Fruit fly (Drosophila melanogaster) whole organism, embryonic: ENCODE results near the gene MFS18.

Experiments
- CG10565 ChIP-seq: fragments of 200-800 bp; sonication (Bioruptor generic); optimal IDR thresholded peaks from 3 replicates; lab custom pipeline; 2016; ENCODE audit warnings: missing biosample characterization, mild to moderate bottlenecking, missing genetic modification characterization
- CG13123 ChIP-seq: fragments of 200-800 bp; sonication (Bioruptor generic); optimal IDR thresholded peaks from 2 replicates; lab custom pipeline; 2016; ENCODE audit warnings: missing biosample characterization, missing genetic modification characterization
- CG15479 ChIP-seq: fragments of 200-800 bp; sonication (Bioruptor generic); optimal IDR thresholded peaks from 3 replicates; lab custom pipeline; 2019; ENCODE audit warnings: missing biosample characterization, mild to moderate bottlenecking, missing genetic modification characterization, moderate library complexity
- CG17612 ChIP-seq: fragments of 200-800 bp; sonication (Bioruptor generic); IDR thresholded peaks from 2 replicates; pipeline ENCODE4 v1.3.6; 2022; ENCODE audit warnings: missing biosample characterization, missing genetic modification characterization
- CG17829 ChIP-seq: fragments of 200-800 bp; optimal IDR thresholded peaks from 2 replicates; lab custom pipeline; 2019; ENCODE audit warnings: missing biosample characterization, mild to moderate bottlenecking, missing genetic modification characterization, moderate library complexity
- CG18599 ChIP-seq: fragments of 200-800 bp; sonication (Bioruptor generic); optimal IDR thresholded peaks from 3 replicates; lab custom pipeline; 2017; ENCODE audit warnings: missing biosample characterization, missing genetic modification characterization, mild to moderate bottlenecking, moderate library complexity, missing genetic modification reagents
- CG2889 ChIP-seq: fragments of 200-800 bp; sonication (Bioruptor generic); IDR thresholded peaks from 3 replicates; pipeline ENCODE4 v1.3.6; 2022; ENCODE audit warnings: missing biosample characterization, missing genetic modification characterization
- CG31365 ChIP-seq: fragments of 200-800 bp; sonication (Bioruptor generic); optimal IDR thresholded peaks from 2 replicates; lab custom pipeline; 2018; ENCODE audit warnings: missing biosample characterization, mild to moderate bottlenecking, missing genetic modification characterization
- CG31441 ChIP-seq: fragments of 200-800 bp; sonication (Bioruptor generic); IDR thresholded peaks from 2 replicates; pipeline ENCODE4 v1.3.6; 2022; ENCODE audit warnings: missing biosample characterization, missing genetic modification characterization
- CG32532 ChIP-seq: fragments of 200-800 bp; sonication (Bioruptor generic); IDR thresholded peaks from 2 replicates; pipeline ENCODE4 v1.3.6; 2022; ENCODE audit warnings: missing biosample characterization, missing genetic modification characterization
- CG3281 ChIP-seq: fragments of 200-800 bp; sonication (Bioruptor generic); optimal IDR thresholded peaks from 3 replicates; lab custom pipeline; 2017; ENCODE audit warnings: missing biosample characterization, mild to moderate bottlenecking, missing genetic modification characterization
- CG4820 ChIP-seq: fragments of 200-800 bp; sonication (Bioruptor generic); optimal IDR thresholded peaks from 3 replicates; lab custom pipeline; 2016; ENCODE audit warnings: missing biosample characterization, missing genetic modification characterization
- CG6791 ChIP-seq: fragments of 200-800 bp; sonication (Bioruptor generic); IDR thresholded peaks from 3 replicates; pipeline ENCODE4 v1.3.6; 2022; ENCODE audit warnings: missing biosample characterization, missing genetic modification characterization; ENCODE audit not compliant: partially characterized antibody
- CG7271 ChIP-seq: fragments of 200-800 bp; sonication (Bioruptor generic); optimal IDR thresholded peaks from 2 replicates; lab custom pipeline; 2018; ENCODE audit warnings: missing biosample characterization, mild to moderate bottlenecking, missing genetic modification characterization, moderate library complexity
- CG8290 ChIP-seq, 3 experiments: fragments of 200-800 bp; sonication (Bioruptor generic); optimal IDR thresholded peaks; 2 replicates each; lab custom pipeline; 2016 to 2019; ENCODE audit warnings: missing biosample characterization in 3 of 3, missing genetic modification characterization in 3 of 3, mild to moderate bottlenecking in 2 of 3, moderate library complexity in 1 of 3
- CrebB ChIP-seq: fragments of 200-800 bp; sonication (Bioruptor generic); optimal IDR thresholded peaks from 3 replicates; lab custom pipeline; 2018; ENCODE audit warnings: missing biosample characterization, mild to moderate bottlenecking, missing genetic modification characterization
- D ChIP-seq, 2 experiments: fragments of 200-800 bp in 1 of 2; fragments of >200 bp in 1 of 2; sonication (Bioruptor generic) in 1 of 2; optimal IDR thresholded peaks; 2 replicates in 1 of 2; 3 replicates in 1 of 2; lab custom pipeline; 2017; ENCODE audit warnings: mild to moderate bottlenecking in 1 of 2, missing biosample characterization in 1 of 2, missing genetic modification characterization in 1 of 2, missing genetic modification reagents in 1 of 2
- Dek ChIP-seq: fragments of 200-800 bp; sonication (Bioruptor generic); optimal IDR thresholded peaks from 3 replicates; lab custom pipeline; 2019; ENCODE audit warnings: missing biosample characterization, mild to moderate bottlenecking, missing genetic modification characterization, moderate library complexity
- Ets65A ChIP-seq: fragments of 200-800 bp; sonication (Bioruptor generic); peaks from one replicate; lab custom pipeline; 2016; ENCODE audit warnings: missing biosample characterization, missing genetic modification characterization
- HmgD ChIP-seq: fragments of 200-800 bp; sonication (Bioruptor generic); optimal IDR thresholded peaks from 3 replicates; lab custom pipeline; 2016; ENCODE audit warnings: missing biosample characterization, missing genetic modification characterization
- Hmr ChIP-seq: fragments of 200-800 bp; sonication (Bioruptor generic); optimal IDR thresholded peaks from 3 replicates; lab custom pipeline; 2017; ENCODE audit warnings: mild to moderate bottlenecking, missing biosample characterization, missing genetic modification reagents, missing genetic modification characterization
- Lim3 ChIP-seq: fragments of 200-800 bp; sonication (Bioruptor generic); IDR thresholded peaks from 2 replicates; pipeline ENCODE4 v1.3.6; 2022; ENCODE audit warnings: missing biosample characterization, missing genetic modification characterization
- Med ChIP-seq: fragments of 200-800 bp; sonication (Bioruptor generic); peaks from one replicate; lab custom pipeline; 2016; ENCODE audit warnings: missing biosample characterization, missing genetic modification characterization, mild to moderate bottlenecking, inconsistent platforms, moderate library complexity
- NK7.1 ChIP-seq: fragments of 200-800 bp; sonication (Bioruptor generic); optimal IDR thresholded peaks from 3 replicates; lab custom pipeline; 2016; ENCODE audit warnings: missing biosample characterization, missing genetic modification characterization
- Poxn ChIP-seq: fragments of 200-800 bp; sonication (Bioruptor generic); IDR thresholded peaks from 2 replicates; pipeline ENCODE4 v1.3.6; 2022; ENCODE audit warnings: missing biosample characterization, missing genetic modification characterization
- Ptx1 ChIP-seq: fragments of 200-800 bp; sonication (Bioruptor generic); IDR thresholded peaks from 2 replicates; pipeline ENCODE4 v1.3.6; 2022; ENCODE audit warnings: missing biosample characterization, missing genetic modification characterization
- Sox100B ChIP-seq: fragments of 200-800 bp; sonication (Bioruptor generic); optimal IDR thresholded peaks from 3 replicates; lab custom pipeline; 2018; ENCODE audit warnings: missing biosample characterization, mild to moderate bottlenecking, missing genetic modification characterization
- Ssrp ChIP-seq: fragments of 200-800 bp; sonication (Bioruptor generic); optimal IDR thresholded peaks from 2 replicates; lab custom pipeline; 2018; ENCODE audit warnings: missing biosample characterization, mild to moderate bottlenecking, missing genetic modification characterization, moderate library complexity
- TFAM ChIP-seq: fragments of 200-800 bp; sonication (Bioruptor generic); optimal IDR thresholded peaks from 2 replicates; lab custom pipeline; 2017; ENCODE audit warnings: missing biosample characterization, missing genetic modification characterization, inconsistent platforms
- ash1 ChIP-seq: fragments of 200-800 bp; sonication (Bioruptor generic); optimal IDR thresholded peaks from 2 replicates; lab custom pipeline; 2018; ENCODE audit warnings: missing biosample characterization, mild to moderate bottlenecking, missing genetic modification characterization
- az2 ChIP-seq: fragments of 200-800 bp; sonication (Bioruptor generic); optimal IDR thresholded peaks from 3 replicates; lab custom pipeline; 2016; ENCODE audit warnings: missing biosample characterization, missing genetic modification characterization
- bcd ChIP-seq: fragments of 200-800 bp; sonication (Bioruptor generic); optimal IDR thresholded peaks from 2 replicates; lab custom pipeline; 2017; ENCODE audit warnings: missing biosample characterization, mild to moderate bottlenecking, missing genetic modification characterization
- br ChIP-seq: fragments of >200 bp; optimal IDR thresholded peaks from 2 replicates; lab custom pipeline; 2017
- crol ChIP-seq: fragments of 200-800 bp; sonication (Bioruptor generic); IDR thresholded peaks from 2 replicates; pipeline ENCODE4 v1.3.6; 2022; ENCODE audit warnings: missing biosample characterization, missing genetic modification characterization
- da ChIP-seq: fragments of 200-800 bp; sonication (Bioruptor generic); optimal IDR thresholded peaks from 2 replicates; lab custom pipeline; 2016; ENCODE audit warnings: missing biosample characterization, missing genetic modification characterization
- dmrt11E ChIP-seq: fragments of 200-800 bp; sonication (Bioruptor generic); optimal IDR thresholded peaks from 3 replicates; lab custom pipeline; 2018; ENCODE audit warnings: missing biosample characterization, mild to moderate bottlenecking, missing genetic modification characterization, moderate library complexity
- fd64A ChIP-seq: fragments of 200-800 bp; sonication (Bioruptor generic); optimal IDR thresholded peaks from 3 replicates; lab custom pipeline; 2018; ENCODE audit warnings: missing biosample characterization, mild to moderate bottlenecking, missing genetic modification characterization
- ftz-f1 ChIP-seq: fragments of 200-800 bp; sonication (Bioruptor generic); optimal IDR thresholded peaks from 2 replicates; lab custom pipeline; 2016; ENCODE audit warnings: missing biosample characterization, missing genetic modification characterization
- gsb ChIP-seq: fragments of 200-800 bp; sonication (Bioruptor generic); IDR thresholded peaks from 2 replicates; pipeline ENCODE4 v1.3.6; 2022; ENCODE audit warnings: missing biosample characterization, missing genetic modification characterization
- insv ChIP-seq, 2 experiments: fragments of 200-800 bp; sonication (Bioruptor generic); optimal IDR thresholded peaks; 3 replicates each; lab custom pipeline; 2016 to 2018; ENCODE audit warnings: missing biosample characterization in 2 of 2, missing genetic modification characterization in 2 of 2
- lab ChIP-seq: fragments of 200-800 bp; sonication (Bioruptor generic); optimal IDR thresholded peaks from 3 replicates; lab custom pipeline; 2017; ENCODE audit warnings: missing biosample characterization, missing genetic modification characterization, mild to moderate bottlenecking, moderate library complexity, missing genetic modification reagents
- nmo ChIP-seq: fragments of 200-800 bp; sonication (Bioruptor generic); optimal IDR thresholded peaks from 2 replicates; lab custom pipeline; 2018; ENCODE audit warnings: missing biosample characterization, mild to moderate bottlenecking, missing genetic modification characterization, moderate library complexity
- salm ChIP-seq: fragments of 200-800 bp; sonication (Bioruptor generic); optimal IDR thresholded peaks from 2 replicates; lab custom pipeline; 2018; ENCODE audit warnings: missing biosample characterization, mild to moderate bottlenecking, missing genetic modification characterization
- scrt ChIP-seq: fragments of 200-800 bp; sonication (Bioruptor generic); optimal IDR thresholded peaks from 2 replicates; lab custom pipeline; 2018; ENCODE audit warnings: missing biosample characterization, mild to moderate bottlenecking, missing genetic modification characterization, moderate library complexity
- sima ChIP-seq: fragments of 200-800 bp; sonication (Bioruptor generic); optimal IDR thresholded peaks from 2 replicates; lab custom pipeline; 2016; ENCODE audit warnings: missing biosample characterization, missing genetic modification characterization
- sqz ChIP-seq: fragments of 200-800 bp; sonication (Bioruptor generic); optimal IDR thresholded peaks from 3 replicates; lab custom pipeline; 2018; ENCODE audit warnings: missing biosample characterization, mild to moderate bottlenecking, missing genetic modification characterization

The MFS18 gene

DNA sequence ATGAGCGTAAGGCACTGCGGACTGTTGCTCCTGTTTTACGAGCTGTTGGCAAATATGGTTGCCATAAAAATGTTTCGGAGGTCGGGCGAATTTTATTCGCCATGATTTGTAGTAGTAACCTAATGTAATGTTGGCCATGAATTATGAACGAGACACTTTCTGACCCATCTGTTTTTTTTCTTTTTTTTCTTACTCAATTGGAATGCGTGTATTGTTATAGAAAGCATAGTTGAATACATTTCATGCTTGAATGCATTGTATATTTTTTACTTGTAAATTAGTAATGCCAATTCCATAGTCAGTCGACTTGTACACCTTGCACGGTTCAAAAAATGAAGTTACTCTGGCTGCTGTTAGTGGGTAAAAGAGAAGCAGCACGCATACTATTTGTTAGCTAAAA is 10.9 kb downstream of the MFS18 start, which contains the start of gene CG43056:
CG43056 (plus strand) TSS at position 301 of the 400 bp plus-strand sequence.
- TF ChIP-seq dmrt11E (tag; lab: Kevin White, UChicago) (no peak), scrt (GFP tag; lab: Kevin White, UChicago) (peak; percentile 13)

DNA sequence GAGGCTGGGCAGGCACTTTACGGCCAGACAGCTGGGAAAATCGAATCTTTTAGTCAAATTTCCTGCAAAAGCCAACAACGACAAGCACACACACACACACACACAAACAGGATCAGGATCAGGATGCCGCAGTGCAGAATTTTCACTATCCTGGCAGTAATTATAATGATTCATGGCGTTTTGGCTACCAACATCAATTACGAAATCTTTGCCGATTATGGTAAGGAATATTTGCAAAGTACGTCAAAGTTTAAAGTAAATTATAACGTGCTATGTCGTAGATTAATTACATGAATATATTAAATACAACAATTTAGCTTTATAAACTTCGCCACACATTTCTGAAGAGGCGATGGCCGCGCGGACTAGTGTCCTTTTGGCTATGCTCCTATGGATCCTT is 14.8 kb downstream of the MFS18 start, which contains the start of the genes CG34177 and CG34178:
CG34177 (plus strand) TSS at position 301 of the 400 bp plus-strand sequence.
CG34178 (plus strand) TSS at position 301 of the 400 bp plus-strand sequence.
- TF ChIP-seq az2 (no peak), salm (tag; lab: Kevin White, UChicago) (no peak), TFAM (GFP tag; lab: Kevin White, UChicago) (no peak), da (GFP tag; lab: Kevin White, UChicago) (no peak), NK7.1 (no peak), CG10565 (GFP tag; lab: Kevin White, UChicago) (no peak), br (no peak), CG17829 (tag; lab: Kevin White, UChicago) (no peak), Dek (tag; lab: Kevin White, UChicago) (no peak)
- TF ChIP-seq, all 482 proteins: peak for 0

DNA sequence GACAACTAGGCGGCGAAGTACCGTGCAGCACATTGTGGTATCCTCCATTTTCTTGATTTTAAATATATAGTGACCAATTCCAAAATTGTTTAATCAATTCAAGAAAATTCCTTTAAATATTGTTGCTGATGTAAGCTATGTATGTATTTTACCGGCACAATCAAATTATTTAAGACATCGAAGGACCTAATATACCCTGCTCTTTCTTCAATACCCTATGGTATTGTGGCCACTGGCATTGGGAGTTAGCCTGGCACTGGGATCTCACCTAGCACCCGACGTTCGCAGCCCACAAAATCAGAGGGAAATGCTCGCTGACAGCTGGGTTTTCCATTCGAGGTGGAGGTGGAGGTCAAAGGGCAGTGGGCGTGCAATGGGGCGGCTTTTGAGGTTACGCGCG is 26.3 kb downstream of the MFS18 start:
- 0 out of 2 replicates have a peak, but pooled peaks have one; percentile 24 for TF ChIP-seq gsb (GFP tag; lab: Robert Waterston, UW)
- no peak for TF ChIP-seq bcd
- no peak for TF ChIP-seq CG8290 (GFP tag; optimal IDR thresholded peaks at IDR 0.05; lab: Kevin White, UChicago)
- TF ChIP-seq CG8290 (tag; optimal IDR thresholded peaks at IDR 0.05; lab: Kevin White, UChicago), result no peak
- peak; percentile 63 for TF ChIP-seq Ets65A (GFP tag; lab: Kevin White, UChicago)
- TF ChIP-seq CG32532, result peak; percentile 18; the same call in 1 of the 2 replicates
- no peak for TF ChIP-seq sqz (GFP tag; lab: Kevin White, UChicago)
- TF ChIP-seq CG6791 (GFP tag; lab: Robert Waterston, UW), result no peak
- peak; percentile 33; the same call in 1 of the 2 replicates for TF ChIP-seq Ptx1 (GFP tag; lab: Robert Waterston, UW)
- no peak for TF ChIP-seq fd64A (GFP tag; lab: Kevin White, UChicago)
- no peak for TF ChIP-seq CG15479
- no peak for TF ChIP-seq ftz-f1 (GFP tag; lab: Kevin White, UChicago)
- no peak for TF ChIP-seq CG31441
- TF ChIP-seq lab, result peak; percentile 41
- TF ChIP-seq crol (GFP tag; lab: Robert Waterston, UW), result no peak
- TF ChIP-seq CG7271 (tag; lab: Kevin White, UChicago), result no peak
- no peak for TF ChIP-seq Ssrp (tag; lab: Kevin White, UChicago)
- TF ChIP-seq CG4820 (GFP tag; lab: Kevin White, UChicago), result no peak
- TF ChIP-seq Med, result no peak
- peak; percentile 31 for TF ChIP-seq Hmr (GFP tag; lab: Kevin White, UChicago)
- TF ChIP-seq scrt (GFP tag; lab: Kevin White, UChicago), result no peak
- TF ChIP-seq Poxn, result no peak
- TF ChIP-seq CG3281 (GFP tag; lab: Kevin White, UChicago), result no peak
- TF ChIP-seq CG31365 (tag; lab: Kevin White, UChicago), result no peak
- TF ChIP-seq nmo (GFP tag; lab: Kevin White, UChicago), result no peak
- no peak for TF ChIP-seq CG13123 (GFP tag; lab: Kevin White, UChicago)
- no peak for TF ChIP-seq Lim3 (GFP tag; lab: Robert Waterston, UW)
- no peak for TF ChIP-seq D (optimal IDR thresholded peaks at IDR 0.05; lab: Kevin White, UChicago)
- no peak for TF ChIP-seq D (GFP tag; optimal IDR thresholded peaks at IDR 0.05; lab: Kevin White, UChicago)
- TF ChIP-seq ash1 (GFP tag; lab: Kevin White, UChicago), result no peak
- TF ChIP-seq sima (GFP tag; lab: Kevin White, UChicago), result no peak
- no peak for TF ChIP-seq CG2889 (GFP tag; lab: Robert Waterston, UW)
- no peak for TF ChIP-seq insv (GFP tag; optimal IDR thresholded peaks at IDR 0.05; lab: Kevin White, UChicago)
- 0 out of 2 replicates have a peak, but pooled peaks have one; percentile 35 for TF ChIP-seq CG17612 (GFP tag; lab: Robert Waterston, UW)
- TF ChIP-seq CrebB (tag; lab: Kevin White, UChicago), result no peak
- no peak for TF ChIP-seq Sox100B (GFP tag; lab: Kevin White, UChicago)
- TF ChIP-seq HmgD (GFP tag; lab: Kevin White, UChicago), result no peak
- TF ChIP-seq br, result no peak
- TF ChIP-seq CG18599 (GFP tag; lab: Kevin White, UChicago), result peak; percentile 49
